Worm (Caenorhabditis elegans): Measurements from ENCODE around the gene srsx-12.

ce11 chrV:5018810-5019274 lies 38.1 kb upstream of the srsx-12 start, which contains the start of gene srr-4:
- TF ChIP-seq ceh-8 (GFP tag; optimal IDR thresholded peaks at IDR 0.05) = no peak
- TF ChIP-seq mdl-1 (tag; optimal IDR thresholded peaks at IDR 0.05) = no peak
- no peak for TF ChIP-seq egl-27 (tag; optimal IDR thresholded peaks at IDR 0.05)

All from whole organism, L1 larva.